Worm (Caenorhabditis elegans) whole organism, midembryonic: ENCODE data around the gene C50D2.1.

Experiments
- T22C8.4 ChIP-seq: fragments of 200-800 bp; sonication (Bioruptor generic); IDR thresholded peaks from 2 replicates; pipeline ENCODE4 v1.3.6; 2022; ENCODE audit warnings: missing genetic modification characterization, missing compliant biosample characterization
- ref-1 ChIP-seq: fragments of 200-800 bp; sonication (Bioruptor generic); conservative IDR thresholded peaks from 2 replicates; pipeline ENCODE4 v1.3.6; 2022; ENCODE audit warnings: missing genetic modification reagents, missing genetic modification characterization, missing compliant biosample characterization

DNA sequence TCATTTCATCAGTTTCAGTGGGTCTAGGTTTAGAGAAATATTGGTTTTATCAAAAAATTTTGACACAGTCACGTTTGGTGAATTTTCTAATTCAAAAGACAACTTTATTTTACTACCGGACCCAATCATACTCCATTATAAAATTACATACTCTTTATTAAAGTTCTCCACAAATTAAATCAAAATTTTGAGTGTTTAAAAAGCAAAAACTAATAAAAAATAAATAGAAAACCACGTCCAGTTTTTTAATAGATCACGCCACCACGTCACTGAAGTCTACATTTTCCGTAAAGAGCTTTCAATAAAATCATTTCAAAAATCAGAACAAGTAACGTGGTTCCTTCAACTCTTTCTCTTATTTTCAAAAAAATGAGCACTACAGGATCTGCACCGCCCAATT lies 5.5 kb upstream of the C50D2.1 start, which contains the start of gene txt-1:
- TF ChIP-seq ref-1 (GFP tag; lab: Robert Waterston, UW) (no peak), T22C8.4 (GFP tag; lab: Robert Waterston, UW) (no peak)
